Fruit fly (Drosophila melanogaster): ENCODE data around the gene CG2887.

The CG2887 gene

dm6 chrX:10487105-10487504, 8.8 kb upstream of the CG2887 start, which contains the start of gene CG32687:
Gene CG32687, minus strand, starts transcription at chrX:10487205.
- TF ChIP-seq CG5204 (GFP tag; optimal IDR thresholded peaks at IDR 0.05) = no peak

- TF ChIP-seq CG5204 (GFP tag; optimal IDR thresholded peaks at IDR 0.05) = peak; percentile 73
- TF ChIP-seq tj (GFP tag; optimal IDR thresholded peaks at IDR 0.05) = peak; percentile 98
- peak; percentile 88 for TF ChIP-seq Hr96 (GFP tag; optimal IDR thresholded peaks at IDR 0.05)
- peak; percentile 85 for TF ChIP-seq cic (GFP tag; optimal IDR thresholded peaks at IDR 0.05)
- peak; percentile 90 for TF ChIP-seq CG7101 (tag; optimal IDR thresholded peaks at IDR 0.05)
- peak; percentile 85 for TF ChIP-seq kay (GFP tag; ENCODE audit: borderline replicate concordance)
- peak; percentile 65 for TF ChIP-seq CG14711 (tag; optimal IDR thresholded peaks at IDR 0.05)
- TF ChIP-seq cnc (optimal IDR thresholded peaks at IDR 0.05) = no peak
- TF ChIP-seq CG1620 (GFP tag; optimal IDR thresholded peaks at IDR 0.05) = peak; percentile 4
- peak; percentile 52 for TF ChIP-seq ovo (GFP tag; optimal IDR thresholded peaks at IDR 0.05)
- peak; percentile 70 for TF ChIP-seq CG33017 (tag; optimal IDR thresholded peaks at IDR 0.05)
- peak; percentile 69 for TF ChIP-seq pad (GFP tag; optimal IDR thresholded peaks at IDR 0.05)
- peak; percentile 68 for TF ChIP-seq bab1 (GFP tag; optimal IDR thresholded peaks at IDR 0.05)
- no peak for TF ChIP-seq Crg-1 (GFP tag; optimal IDR thresholded peaks at IDR 0.05)
- peak; percentile 64 for TF ChIP-seq CG12768 (GFP tag; optimal IDR thresholded peaks at IDR 0.05)
- peak; percentile 63 for TF ChIP-seq CG7045 (GFP tag; optimal IDR thresholded peaks at IDR 0.05)
- TF ChIP-seq Mnt (GFP tag; optimal IDR thresholded peaks at IDR 0.05) = peak; percentile 88
- TF ChIP-seq toe (GFP tag; optimal IDR thresholded peaks at IDR 0.05) = peak; percentile 65
- TF ChIP-seq CG11617 (GFP tag; optimal IDR thresholded peaks at IDR 0.05) = peak; percentile 92
- TF ChIP-seq Clk (GFP tag; optimal IDR thresholded peaks at IDR 0.05) = peak; percentile 39
Measured at dm6 chrX:10486144-10487030, 8.1 kb upstream of the CG2887 start.

- TF ChIP-seq CG14711 (tag; optimal IDR thresholded peaks at IDR 0.05) = no peak
- TF ChIP-seq CG7101 (tag; optimal IDR thresholded peaks at IDR 0.05) = peak; percentile 14
- peak; percentile 33 for TF ChIP-seq cic (GFP tag; optimal IDR thresholded peaks at IDR 0.05)
- no peak for TF ChIP-seq Clk (GFP tag; optimal IDR thresholded peaks at IDR 0.05)
- no peak for TF ChIP-seq toe (GFP tag; optimal IDR thresholded peaks at IDR 0.05)
- TF ChIP-seq CG5204 (GFP tag; optimal IDR thresholded peaks at IDR 0.05) = no peak
- TF ChIP-seq Mnt (GFP tag; optimal IDR thresholded peaks at IDR 0.05) = peak; percentile 32
- TF ChIP-seq CG11617 (GFP tag; optimal IDR thresholded peaks at IDR 0.05) = peak; percentile 15
Measured at dm6 chrX:10484206-10485112, 6.2 kb upstream of the CG2887 start.

- no peak for TF ChIP-seq kay (GFP tag; ENCODE audit: borderline replicate concordance)
- no peak for TF ChIP-seq Clk (GFP tag; optimal IDR thresholded peaks at IDR 0.05)
- TF ChIP-seq cnc (optimal IDR thresholded peaks at IDR 0.05) = no peak
- peak; percentile 11 for TF ChIP-seq Crg-1 (GFP tag; optimal IDR thresholded peaks at IDR 0.05)
- no peak for TF ChIP-seq CG5204 (GFP tag; optimal IDR thresholded peaks at IDR 0.05)
- no peak for TF ChIP-seq CG33017 (tag; optimal IDR thresholded peaks at IDR 0.05)
- no peak for TF ChIP-seq tj (GFP tag; optimal IDR thresholded peaks at IDR 0.05)
- TF ChIP-seq CG1620 (GFP tag; optimal IDR thresholded peaks at IDR 0.05) = peak; percentile 67
- peak; percentile 50 for TF ChIP-seq bab1 (GFP tag; optimal IDR thresholded peaks at IDR 0.05)
- peak; percentile 51 for TF ChIP-seq Mnt (GFP tag; optimal IDR thresholded peaks at IDR 0.05)
- TF ChIP-seq CG7101 (tag; optimal IDR thresholded peaks at IDR 0.05) = peak; percentile 4
- no peak for TF ChIP-seq CG12768 (GFP tag; optimal IDR thresholded peaks at IDR 0.05)
- TF ChIP-seq CG7045 (GFP tag; optimal IDR thresholded peaks at IDR 0.05) = no peak
- TF ChIP-seq pad (GFP tag; optimal IDR thresholded peaks at IDR 0.05) = no peak
- TF ChIP-seq cic (GFP tag; optimal IDR thresholded peaks at IDR 0.05) = no peak
- TF ChIP-seq CG14711 (tag; optimal IDR thresholded peaks at IDR 0.05) = peak; percentile 60
- peak; percentile 6 for TF ChIP-seq ovo (GFP tag; optimal IDR thresholded peaks at IDR 0.05)
- TF ChIP-seq Hr96 (GFP tag; optimal IDR thresholded peaks at IDR 0.05) = no peak
- TF ChIP-seq CG11617 (GFP tag; optimal IDR thresholded peaks at IDR 0.05) = peak; percentile 26
- TF ChIP-seq toe (GFP tag; optimal IDR thresholded peaks at IDR 0.05) = peak; percentile 26
Measured at dm6 chrX:10474625-10475024, 3.7 kb downstream of the CG2887 start, which contains the start of gene nocte. Gene nocte, minus strand, starts transcription at chrX:10474675.

dm6 chrX:10474213-10474540, 4.1 kb downstream of the CG2887 start:
- TF ChIP-seq CG14711 (tag; optimal IDR thresholded peaks at IDR 0.05) (no peak), bab1 (GFP tag; optimal IDR thresholded peaks at IDR 0.05) (no peak), ovo (GFP tag; optimal IDR thresholded peaks at IDR 0.05) (no peak), pad (GFP tag; optimal IDR thresholded peaks at IDR 0.05) (no peak), CG12768 (GFP tag; optimal IDR thresholded peaks at IDR 0.05) (no peak), CG11617 (GFP tag; optimal IDR thresholded peaks at IDR 0.05) (no peak), tj (GFP tag; optimal IDR thresholded peaks at IDR 0.05) (peak; percentile 67), CG7045 (GFP tag; optimal IDR thresholded peaks at IDR 0.05) (no peak)

Data from whole organism, adult.